Fruit fly (Drosophila melanogaster): ENCODE results near the gene CG32756.

The CG32756 gene

DNA sequence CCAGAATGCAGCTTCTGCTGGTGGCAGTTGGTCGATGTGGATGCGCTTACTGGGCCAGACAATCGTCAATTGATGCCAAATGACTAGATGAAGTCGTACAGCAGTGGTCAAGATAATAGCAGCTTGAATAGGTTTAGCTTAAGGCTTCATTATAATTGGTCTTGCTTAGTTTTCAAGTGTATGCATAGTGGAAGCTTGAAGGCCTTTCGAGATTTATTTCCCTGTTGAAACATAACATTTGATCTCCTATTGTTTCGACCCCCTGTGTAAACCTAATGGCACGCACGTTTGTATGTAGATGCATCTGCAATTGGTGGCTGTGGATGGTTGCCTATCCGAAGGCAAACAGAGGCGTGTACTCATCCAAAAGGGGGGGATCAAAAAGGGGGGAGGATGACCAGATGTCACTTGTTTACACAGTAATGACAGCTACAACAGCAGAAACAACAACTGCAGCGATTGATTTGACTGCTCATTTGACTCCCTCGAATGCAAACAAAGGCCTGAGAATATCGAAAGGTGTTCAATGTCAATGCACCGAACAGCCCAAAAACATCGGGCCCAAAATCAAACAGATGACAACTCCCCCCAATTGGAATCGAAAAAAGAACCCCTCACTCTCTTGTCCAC is 22.7 kb downstream of the CG32756 start (continued):
- TF ChIP-seq oc (tag; optimal IDR thresholded peaks at IDR 0.05) (no peak), psq (GFP tag; optimal IDR thresholded peaks at IDR 0.05) (no peak), trem (tag; optimal IDR thresholded peaks at IDR 0.05) (no peak), CG1647 (GFP tag; optimal IDR thresholded peaks at IDR 0.05) (no peak), CG7987 (GFP tag; optimal IDR thresholded peaks at IDR 0.05) (no peak), vfl (GFP tag; optimal IDR thresholded peaks at IDR 0.05) (no peak), CG15514 (GFP tag; optimal IDR thresholded peaks at IDR 0.05) (no peak), HLH4C (GFP tag; IDR thresholded peaks at IDR 0.05; ENCODE audit: partially characterized antibody) (no peak), B-H2 (GFP tag; optimal IDR thresholded peaks at IDR 0.05) (no peak), dm (GFP tag; optimal IDR thresholded peaks at IDR 0.05) (no peak), dimm (GFP tag; IDR thresholded peaks at IDR 0.05) (no peak), CG3065 (GFP tag; optimal IDR thresholded peaks at IDR 0.05) (no peak), hb (GFP tag; IDR thresholded peaks at IDR 0.05; ENCODE audit: partially characterized antibody) (no peak), CG10462 (GFP tag; optimal IDR thresholded peaks at IDR 0.05) (no peak), mirr (GFP tag; optimal IDR thresholded peaks at IDR 0.05) (no peak), ap (GFP tag; IDR thresholded peaks at IDR 0.05) (no peak), Pdp1 (GFP tag; optimal IDR thresholded peaks at IDR 0.05) (no peak), Dek (tag; optimal IDR thresholded peaks at IDR 0.05) (no peak), wor (GFP tag; IDR thresholded peaks at IDR 0.05) (0 out of 2 replicates have a peak, but pooled peaks have one; percentile 22), sens-2 (GFP tag; IDR thresholded peaks at IDR 0.05) (peak; percentile 12; the same call in 1 of the 2 replicates), CG7928 (GFP tag; optimal IDR thresholded peaks at IDR 0.05) (no peak), cwo (GFP tag; optimal IDR thresholded peaks at IDR 0.05) (no peak), MBD-R2 (GFP tag; IDR thresholded peaks at IDR 0.05) (no peak), CG34224 (GFP tag; IDR thresholded peaks at IDR 0.05; ENCODE audit: partially characterized antibody) (no peak), CG4854 (GFP tag; optimal IDR thresholded peaks at IDR 0.05) (no peak), sug (tag; optimal IDR thresholded peaks at IDR 0.05) (no peak), CG5245 (GFP tag; optimal IDR thresholded peaks at IDR 0.05) (peak; percentile 40), CG33557 (GFP tag; optimal IDR thresholded peaks at IDR 0.05) (no peak), CG31388 (GFP tag; optimal IDR thresholded peaks at IDR 0.05) (no peak), br (optimal IDR thresholded peaks at IDR 0.05) (no peak), NC2β (GFP tag; optimal IDR thresholded peaks at IDR 0.05) (peak; percentile 16), sima (GFP tag; optimal IDR thresholded peaks at IDR 0.05) (no peak), mam (GFP tag; optimal IDR thresholded peaks at IDR 0.05) (no peak), Dad (GFP tag; optimal IDR thresholded peaks at IDR 0.05) (no peak), CG3838 (GFP tag; optimal IDR thresholded peaks at IDR 0.05) (no peak), Kr (GFP tag; optimal IDR thresholded peaks at IDR 0.05) (no peak), BEAF-32 (GFP tag; optimal IDR thresholded peaks at IDR 0.05) (no peak), CkIIα-i1 (GFP tag; IDR thresholded peaks at IDR 0.05) (no peak), emc (GFP tag; optimal IDR thresholded peaks at IDR 0.05) (no peak), CG7271 (tag; optimal IDR thresholded peaks at IDR 0.05) (no peak), ac (GFP tag; optimal IDR thresholded peaks at IDR 0.05) (no peak), CG10654 (GFP tag; optimal IDR thresholded peaks at IDR 0.05) (no peak), MTF-1 (GFP tag; optimal IDR thresholded peaks at IDR 0.05; ENCODE audit: borderline replicate concordance) (no peak), Deaf1 (tag; optimal IDR thresholded peaks at IDR 0.05) (no peak), HHEX (GFP tag; optimal IDR thresholded peaks at IDR 0.05) (no peak), NC2α (GFP tag; optimal IDR thresholded peaks at IDR 0.05) (no peak), CG3726 (GFP tag; IDR thresholded peaks at IDR 0.05) (no peak), exex (tag; optimal IDR thresholded peaks at IDR 0.05) (no peak), Abd-B (GFP tag; optimal IDR thresholded peaks at IDR 0.05) (no peak), CG17568 (GFP tag; optimal IDR thresholded peaks at IDR 0.05) (no peak)
